Worm (Caenorhabditis elegans) whole organism, L1 larva: ENCODE results near the gene pqn-68.
A peak's percentile ranks its signal among the peaks of the same experiment; 100 is the strongest.

Source experiments
- Y116A8C.19 ChIP-seq: sonication (generic microtip); optimal IDR thresholded peaks from 2 replicates; lab custom pipeline; 2016; ENCODE audit warnings: missing compliant biosample characterization, missing genetic modification characterization, borderline replicate concordance
- ama-1 ChIP-seq: fragments of 150-350 bp; optimal IDR thresholded peaks from 2 replicates; lab custom pipeline; 2014
- ceh-88 ChIP-seq: fragments of 200-800 bp; sonication (Bioruptor generic); IDR thresholded peaks from 2 replicates; pipeline ENCODE4 v1.3.6; 2022; ENCODE audit warnings: missing genetic modification characterization, missing compliant biosample characterization
- efl-1 ChIP-seq, 4 experiments: fragments of 150-350 bp; optimal IDR thresholded peaks in 3 of 4; peaks in 1 of 4; 1 replicate in 1 of 4; 2 replicates in 3 of 4; lab custom pipeline; 2014; ENCODE audit warnings: missing biosample characterization in 2 of 4, missing genetic modification characterization in 2 of 4, missing genetic modification reagents in 2 of 4
- efl-3 ChIP-seq: fragments of 200-800 bp; sonication (Bioruptor generic); optimal IDR thresholded peaks from 2 replicates; lab custom pipeline; 2018; ENCODE audit warnings: mild to moderate bottlenecking, missing genetic modification characterization, missing compliant biosample characterization
- elt-2 ChIP-seq: sonication (generic microtip); optimal IDR thresholded peaks from 2 replicates; lab custom pipeline; 2016; ENCODE audit warnings: missing genetic modification characterization, mild to moderate bottlenecking, inconsistent platforms, missing compliant biosample characterization, missing genetic modification reagents
- elt-3 ChIP-seq, 6 experiments: fragments of 150-350 bp in 1 of 6; sonication (generic microtip); optimal IDR thresholded peaks; 2 replicates each; lab custom pipeline; 2017 to 2018; ENCODE audit warnings: missing biosample characterization in 6 of 6, missing genetic modification characterization in 6 of 6, inconsistent platforms in 1 of 6
- ets-5 ChIP-seq: fragments of 200-800 bp; sonication (Bioruptor generic); IDR thresholded peaks from 2 replicates; pipeline ENCODE4 v1.3.6; 2022; ENCODE audit warnings: missing genetic modification characterization, missing compliant biosample characterization
- fkh-4 ChIP-seq: sonication (generic microtip); optimal IDR thresholded peaks from 2 replicates; lab custom pipeline; 2016; ENCODE audit warnings: missing compliant biosample characterization, missing genetic modification characterization, borderline replicate concordance
- fkh-8 ChIP-seq: sonication (generic microtip); optimal IDR thresholded peaks from 2 replicates; lab custom pipeline; 2016; ENCODE audit warnings: mild to moderate bottlenecking, missing genetic modification characterization, missing compliant biosample characterization
- hpl-2 ChIP-seq: fragments of 150-350 bp; optimal IDR thresholded peaks from 2 replicates; lab custom pipeline; 2014; ENCODE audit warnings: missing biosample characterization, missing genetic modification reagents, missing genetic modification characterization
- lin-15B ChIP-seq: fragments of 150-350 bp; sonication (generic microtip); optimal IDR thresholded peaks from 3 replicates; lab custom pipeline; 2014; ENCODE audit warnings: missing biosample characterization, missing genetic modification characterization
- lin-35 ChIP-seq, 2 experiments: fragments of 150-350 bp; optimal IDR thresholded peaks; 2 replicates each; lab custom pipeline; 2014; ENCODE audit warnings: missing biosample characterization in 2 of 2, missing genetic modification characterization in 2 of 2, missing genetic modification reagents in 2 of 2
- lin-39 ChIP-seq: fragments of 150-350 bp; optimal IDR thresholded peaks from 2 replicates; lab custom pipeline; 2014; ENCODE audit warnings: missing biosample characterization, missing genetic modification reagents, missing genetic modification characterization
- nhr-11 ChIP-seq: fragments of 150-350 bp; optimal IDR thresholded peaks from 2 replicates; lab custom pipeline; 2014; ENCODE audit warnings: missing biosample characterization, missing genetic modification characterization
- nhr-12 ChIP-seq: sonication (generic microtip); optimal IDR thresholded peaks from 2 replicates; lab custom pipeline; 2017; ENCODE audit warnings: missing biosample characterization, missing genetic modification characterization
- nhr-19 ChIP-seq: fragments of 200-800 bp; sonication (Bioruptor generic); conservative IDR thresholded peaks from 2 replicates; pipeline ENCODE4 v1.3.6; 2022; ENCODE audit warnings: missing genetic modification characterization, missing compliant biosample characterization
- nhr-237 ChIP-seq: fragments of 150-350 bp; optimal IDR thresholded peaks from 2 replicates; lab custom pipeline; 2014; ENCODE audit warnings: missing biosample characterization, missing genetic modification characterization
- nhr-28 ChIP-seq: fragments of 150-350 bp; optimal IDR thresholded peaks from 2 replicates; lab custom pipeline; 2014; ENCODE audit warnings: missing biosample characterization, missing genetic modification characterization
- nhr-90 ChIP-seq: sonication (generic microtip); optimal IDR thresholded peaks from 2 replicates; lab custom pipeline; 2016; ENCODE audit warnings: mild to moderate bottlenecking, missing genetic modification characterization, missing compliant biosample characterization; ENCODE audit not compliant: poor library complexity
- rnt-1 ChIP-seq: sonication (generic microtip); optimal IDR thresholded peaks from 2 replicates; lab custom pipeline; 2016; ENCODE audit warnings: mild to moderate bottlenecking, missing genetic modification characterization, moderate library complexity, missing compliant biosample characterization
- sox-4 ChIP-seq: sonication (generic microtip); optimal IDR thresholded peaks from 2 replicates; lab custom pipeline; 2016; ENCODE audit warnings: missing genetic modification characterization, missing compliant biosample characterization
- tbx-2 ChIP-seq: sonication (generic microtip); optimal IDR thresholded peaks from 2 replicates; lab custom pipeline; 2016; ENCODE audit warnings: missing genetic modification characterization, missing compliant biosample characterization
- unc-62 ChIP-seq: fragments of 150-350 bp; optimal IDR thresholded peaks from 2 replicates; lab custom pipeline; 2014; ENCODE audit warnings: missing biosample characterization, missing genetic modification reagents, missing genetic modification characterization
- unc-86 ChIP-seq: sonication (generic microtip); optimal IDR thresholded peaks from 2 replicates; lab custom pipeline; 2016; ENCODE audit warnings: missing genetic modification characterization, missing compliant biosample characterization

Gene pqn-68

DNA sequence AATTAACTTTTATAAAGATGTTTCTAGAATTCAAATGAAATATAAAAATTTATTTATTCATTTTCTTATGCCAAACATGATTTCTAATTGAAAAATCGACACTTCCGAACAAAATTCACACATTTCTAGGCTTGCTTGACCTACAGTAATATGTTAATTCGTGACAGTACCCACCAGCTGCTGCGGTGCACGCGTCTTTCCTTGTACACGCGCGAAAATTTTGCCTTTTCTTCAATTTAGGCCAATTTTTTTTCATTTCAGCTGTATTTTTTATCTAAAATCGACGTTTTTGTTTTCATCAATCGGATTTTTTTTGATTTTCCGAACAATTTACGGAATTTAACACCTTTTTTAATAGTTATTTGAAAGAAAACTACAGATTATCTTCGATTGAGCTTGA, 47.6 kb downstream of the pqn-68 start:
- TF ChIP-seq nhr-90 (tag; lab: Kevin White, UChicago) (no peak), lin-15B (no peak), Y116A8C.19 (tag; lab: Kevin White, UChicago) (no peak), lin-39 (tag; lab: Kevin White, UChicago) (no peak), ets-5 (GFP tag; lab: Robert Waterston, UW) (no peak), nhr-11 (no peak), elt-3 (tag; optimal IDR thresholded peaks at IDR 0.05; lab: Kevin White, UChicago) (no peak), lin-35 (GFP tag; optimal IDR thresholded peaks at IDR 0.05; lab: Kevin White, UChicago) (no peak), unc-86 (tag; lab: Kevin White, UChicago) (no peak), unc-62 (GFP tag; lab: Kevin White, UChicago) (no peak), nhr-28 (tag; lab: Kevin White, UChicago) (no peak), nhr-12 (tag; lab: Kevin White, UChicago) (no peak), fkh-4 (no peak), ceh-88 (no peak)

- TF ChIP-seq efl-1 (optimal IDR thresholded peaks at IDR 0.05; lab: Kevin White, UChicago) (no peak), efl-1 (GFP tag; optimal IDR thresholded peaks at IDR 0.05 in 1 of 2; lab: Kevin White, UChicago) (peak in 1 of 2 experiments; percentile 52), fkh-8 (tag; lab: Kevin White, UChicago) (no peak), nhr-90 (tag; lab: Kevin White, UChicago) (no peak), elt-3 (tag; optimal IDR thresholded peaks at IDR 0.05; lab: Kevin White, UChicago) (no peak), nhr-19 (GFP tag; lab: Robert Waterston, UW) (no peak), hpl-2 (no peak), tbx-2 (tag; lab: Kevin White, UChicago) (no peak), elt-2 (tag; lab: Kevin White, UChicago) (peak; percentile 25), nhr-11 (no peak), ama-1 (lab: Kevin White, UChicago) (no peak), nhr-237 (no peak), sox-4 (tag; lab: Kevin White, UChicago) (no peak), efl-3 (no peak), rnt-1 (no peak)
These were observed 49.6 kb downstream of the pqn-68 start, which contains the start of gene inft-2 for ce11 chrV:13002070-13002469. inft-2 (plus strand) TSS chrV:13002317.
